Worm (Caenorhabditis elegans) whole organism, dauer: ENCODE measurements around the gene Y43F8C.6.

Experiments
- unc-62 ChIP-seq: sonication (generic microtip); optimal IDR thresholded peaks from 2 replicates; lab custom pipeline; 2017; ENCODE audit warnings: missing biosample characterization, missing genetic modification reagents, missing genetic modification characterization

The Y43F8C.6 gene

DNA sequence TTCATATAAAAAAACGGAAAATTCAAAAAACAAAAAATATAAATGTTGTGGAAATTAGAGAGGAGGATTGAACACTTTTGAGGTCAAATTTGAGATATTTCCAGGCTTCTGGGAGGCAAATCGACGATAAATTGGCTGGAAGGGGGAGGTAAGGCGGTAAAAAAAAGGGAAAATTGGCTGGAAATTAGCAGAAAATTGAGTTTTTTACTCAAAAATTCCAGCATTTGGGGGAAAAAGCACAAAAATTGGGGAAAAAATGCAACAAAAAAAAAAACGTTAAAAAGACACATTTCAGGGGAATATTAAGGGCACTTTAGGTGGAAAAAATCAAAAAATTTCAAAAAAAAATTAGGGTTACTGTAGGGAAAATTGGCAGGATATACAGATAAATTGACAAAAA is 6.5 kb downstream of the Y43F8C.6 start:
- TF ChIP-seq unc-62 (GFP tag; lab: Kevin White, UChicago) = no peak

DNA sequence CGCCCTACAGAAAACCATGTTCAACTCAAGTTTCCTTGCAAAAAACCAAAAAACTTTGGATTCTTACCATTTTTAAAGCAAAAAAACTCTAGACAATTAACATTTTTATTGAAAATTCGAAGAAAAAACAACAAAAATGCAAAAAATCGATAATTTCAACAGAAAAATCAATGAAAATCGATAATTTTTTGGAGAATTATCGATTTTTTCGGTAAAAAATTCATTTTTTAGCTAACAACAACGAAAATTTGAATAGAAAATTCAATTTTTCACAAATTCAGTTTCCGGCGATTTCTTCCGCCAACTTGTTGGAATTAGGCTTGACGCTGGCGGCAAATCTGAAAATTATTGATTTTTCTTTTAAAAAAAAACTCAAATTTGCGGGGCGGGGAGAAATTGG is 7.8 kb downstream of the Y43F8C.6 start:
- no peak for TF ChIP-seq unc-62 (GFP tag; lab: Kevin White, UChicago)

DNA sequence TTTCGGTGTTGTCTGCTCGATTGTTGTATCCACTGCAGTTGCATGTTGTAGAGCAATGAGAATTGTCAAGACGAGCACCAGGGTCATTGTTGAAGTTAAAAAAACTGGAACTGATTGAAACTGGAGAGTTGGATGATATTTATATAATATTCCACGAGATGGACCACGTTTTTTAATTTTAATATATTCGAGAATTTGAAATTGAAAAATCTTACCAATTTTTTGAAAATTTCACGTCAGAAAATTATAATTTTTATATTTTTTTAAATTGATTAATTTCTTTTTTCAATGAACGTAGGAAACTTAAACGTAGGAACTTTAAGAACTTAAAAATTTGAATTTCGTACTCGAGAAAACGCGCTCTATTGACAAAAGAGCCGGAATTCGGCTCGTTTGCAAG is 8.2 kb downstream of the Y43F8C.6 start, which contains the start of gene Y43F8C.5:
Gene Y43F8C.5 (minus strand): TSS at position 101 of the 400 bp plus-strand sequence.
- no peak for TF ChIP-seq unc-62 (GFP tag; lab: Kevin White, UChicago)

DNA sequence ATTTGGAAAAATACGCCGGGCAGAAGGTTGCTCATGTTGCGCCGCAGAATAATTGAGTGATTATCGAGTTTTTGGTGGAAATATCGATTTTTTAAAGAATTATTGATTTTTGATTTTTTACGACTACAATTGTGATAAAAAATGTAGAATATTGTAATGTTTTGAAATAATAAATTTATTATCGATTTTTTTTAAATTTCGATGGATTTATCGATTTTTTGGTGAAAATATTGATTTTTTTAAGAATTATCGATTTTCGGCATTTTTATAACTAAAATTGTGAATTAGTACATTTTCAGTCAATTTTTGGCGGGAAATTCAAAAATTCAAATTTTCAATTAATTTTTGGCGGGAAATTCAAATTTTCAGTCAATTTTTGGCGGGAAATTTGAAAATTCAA is 10.1 kb downstream of the Y43F8C.6 start:
- TF ChIP-seq unc-62 (GFP tag; lab: Kevin White, UChicago) = no peak

DNA sequence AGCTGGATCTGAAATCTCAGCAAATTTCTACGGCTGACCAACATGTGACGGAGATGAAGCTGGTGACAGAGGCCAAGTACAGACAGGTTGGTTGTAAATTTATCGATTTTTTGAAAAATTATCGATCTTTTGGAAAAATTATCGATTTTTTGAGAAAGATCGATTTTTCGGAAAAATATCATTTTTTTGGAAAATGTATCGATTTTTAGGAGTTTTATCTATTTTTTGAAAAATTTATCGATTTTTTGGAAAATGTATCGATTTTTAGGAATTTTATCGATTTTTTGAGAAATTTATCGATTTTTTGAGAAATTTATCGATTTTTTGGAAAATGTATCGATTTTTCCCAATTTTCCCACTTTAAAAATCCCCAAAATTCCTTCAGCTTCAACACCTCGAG is 10.7 kb downstream of the Y43F8C.6 start:
- no peak for TF ChIP-seq unc-62 (GFP tag; lab: Kevin White, UChicago)

DNA sequence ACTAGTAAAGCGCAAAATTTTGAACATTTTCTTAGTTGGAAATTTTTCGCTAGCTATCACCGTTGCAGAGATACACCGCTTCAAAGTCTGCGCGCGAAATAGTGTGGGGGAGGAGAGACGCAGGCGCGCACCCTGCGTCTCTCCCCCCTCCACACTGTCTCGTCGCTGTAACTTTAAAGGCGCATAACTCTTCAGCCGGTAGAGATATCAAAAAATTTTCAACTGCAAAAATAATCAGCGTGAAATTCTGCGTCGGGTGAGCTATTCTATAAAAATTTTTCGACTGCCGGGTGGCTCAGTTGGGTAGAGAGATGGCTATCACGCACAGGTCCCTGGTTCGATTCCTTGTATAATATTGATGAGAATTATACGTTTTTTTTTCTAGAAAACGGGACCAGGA is 11.2 kb downstream of the Y43F8C.6 start:
- TF ChIP-seq unc-62 (GFP tag; lab: Kevin White, UChicago) = no peak

DNA sequence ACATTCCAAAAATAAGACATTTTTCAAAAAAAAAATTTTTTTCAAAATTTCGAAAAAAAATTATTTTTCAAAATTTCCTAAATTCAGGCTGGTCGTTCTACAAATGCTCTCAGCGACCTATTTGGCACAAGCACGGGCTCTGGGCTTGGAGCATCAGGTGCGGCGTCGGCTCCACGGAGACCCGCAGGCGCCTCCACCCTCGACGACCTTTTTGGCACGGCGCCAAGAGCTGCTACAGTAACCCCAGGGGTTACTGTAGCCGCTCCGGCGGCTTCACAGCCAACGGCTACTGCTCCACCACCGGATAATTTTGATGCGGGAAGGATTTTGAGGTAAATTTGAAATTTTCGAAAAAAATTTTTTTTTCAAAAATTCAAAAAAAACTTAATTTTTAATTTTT is 15.0 kb downstream of the Y43F8C.6 start:
- no peak for TF ChIP-seq unc-62 (GFP tag; lab: Kevin White, UChicago)

DNA sequence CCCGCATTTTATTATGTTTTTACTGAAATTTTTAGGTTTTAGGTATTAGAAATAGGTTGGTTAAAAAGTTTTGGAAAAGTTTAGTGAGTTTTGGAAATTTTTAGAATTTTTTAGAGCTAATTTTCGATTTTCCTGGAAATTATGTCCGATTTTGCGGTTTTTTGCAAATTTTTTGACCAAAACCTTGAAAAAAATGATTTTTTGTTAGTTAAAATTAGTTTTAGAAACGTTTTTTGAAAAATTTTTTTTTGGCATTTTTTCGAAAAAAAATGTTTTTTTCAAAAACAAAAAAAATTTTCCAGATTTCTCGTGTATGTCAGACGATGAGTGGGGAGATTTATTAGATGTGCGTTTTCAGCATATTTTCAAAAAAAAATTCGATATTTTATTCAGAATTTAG is 16.0 kb downstream of the Y43F8C.6 start, which contains the start of gene dyf-19:
Gene dyf-19 (plus strand): TSS at position 301 of the 400 bp plus-strand sequence.
- TF ChIP-seq unc-62 (GFP tag; lab: Kevin White, UChicago) = no peak

DNA sequence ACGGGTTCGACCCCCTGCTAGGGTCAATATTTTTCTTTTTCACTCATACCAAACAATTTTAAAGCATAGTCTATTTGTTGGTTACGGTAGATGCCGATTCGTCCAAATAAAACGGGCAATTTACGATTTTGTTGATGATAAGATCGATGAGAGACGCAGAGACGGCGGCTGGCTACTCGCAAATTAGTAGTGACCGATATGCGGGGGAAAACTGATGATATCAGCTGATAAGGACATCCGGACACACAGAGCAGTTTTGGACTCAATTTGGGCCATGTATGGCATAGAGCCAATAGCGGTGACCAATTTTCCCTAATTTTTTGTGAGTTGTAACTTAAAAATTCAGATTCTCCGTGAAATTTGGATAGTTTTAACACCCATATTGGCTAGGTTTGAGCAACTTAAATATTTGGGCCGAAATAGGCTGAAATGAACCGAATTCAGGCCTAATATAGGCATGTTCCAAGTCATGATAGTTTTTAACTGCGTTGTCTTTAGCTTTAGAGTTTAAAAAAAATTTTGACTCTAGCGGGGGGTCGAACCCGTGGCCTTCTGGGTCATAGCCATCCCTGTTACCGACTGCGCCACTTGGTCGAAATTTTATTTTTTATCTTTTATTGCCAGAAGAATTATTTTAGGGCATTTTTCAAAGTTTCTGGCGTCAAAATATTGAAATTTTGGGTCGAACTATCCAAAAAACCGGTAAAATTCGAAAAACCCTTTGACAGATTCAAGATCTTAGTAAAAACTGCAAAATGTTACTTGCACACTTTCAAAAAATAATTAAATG is 17.0 kb downstream of the Y43F8C.6 start:
- no peak for TF ChIP-seq unc-62 (GFP tag; lab: Kevin White, UChicago)

DNA sequence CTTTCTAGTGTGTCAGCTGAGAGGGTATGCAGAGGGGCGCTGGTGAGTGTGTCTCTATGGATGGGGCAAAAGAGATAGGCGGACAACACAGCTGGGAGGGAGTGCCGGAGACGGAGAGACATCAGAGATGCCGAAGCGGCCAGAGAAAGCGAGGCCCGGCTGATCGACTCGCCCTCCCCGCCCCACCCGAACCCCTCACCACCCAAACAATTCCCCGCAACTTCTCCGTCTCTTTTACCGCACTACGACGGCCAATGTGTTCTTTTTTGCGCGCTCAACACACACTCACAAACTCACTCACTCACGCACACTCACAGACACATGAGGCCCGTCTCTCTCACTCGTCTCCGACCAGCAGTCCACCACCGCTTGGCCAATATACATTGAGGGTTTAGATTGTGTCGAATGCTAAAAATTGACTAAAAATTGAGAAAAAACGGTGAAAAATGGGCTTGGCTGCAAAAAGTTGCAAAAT is 18.2 kb downstream of the Y43F8C.6 start, which contains the start of gene Y43F8C.3:
Gene Y43F8C.3 (minus strand): TSS at position 187 of the 475 bp plus-strand sequence.
- no peak for TF ChIP-seq unc-62 (GFP tag; lab: Kevin White, UChicago)

DNA sequence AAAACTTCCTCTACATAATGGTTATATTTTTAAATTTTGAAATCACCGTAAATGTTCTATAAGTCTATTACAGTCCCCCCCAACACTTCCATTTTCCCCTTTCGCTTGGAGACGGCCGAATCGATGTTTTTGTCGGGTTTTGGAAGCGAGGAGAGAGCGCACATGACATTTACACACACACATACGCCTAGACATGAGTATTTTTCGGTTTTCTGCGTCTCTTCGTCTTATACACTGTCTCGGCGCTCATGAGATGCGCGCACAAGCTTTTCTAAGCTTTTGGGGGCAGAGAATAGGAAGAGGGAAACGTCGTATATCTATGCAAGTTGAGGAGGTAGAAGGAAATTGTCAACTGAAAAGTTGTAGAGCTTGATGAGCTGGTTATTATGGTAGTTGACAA is 20.6 kb downstream of the Y43F8C.6 start:
- no peak for TF ChIP-seq unc-62 (GFP tag; lab: Kevin White, UChicago)

DNA sequence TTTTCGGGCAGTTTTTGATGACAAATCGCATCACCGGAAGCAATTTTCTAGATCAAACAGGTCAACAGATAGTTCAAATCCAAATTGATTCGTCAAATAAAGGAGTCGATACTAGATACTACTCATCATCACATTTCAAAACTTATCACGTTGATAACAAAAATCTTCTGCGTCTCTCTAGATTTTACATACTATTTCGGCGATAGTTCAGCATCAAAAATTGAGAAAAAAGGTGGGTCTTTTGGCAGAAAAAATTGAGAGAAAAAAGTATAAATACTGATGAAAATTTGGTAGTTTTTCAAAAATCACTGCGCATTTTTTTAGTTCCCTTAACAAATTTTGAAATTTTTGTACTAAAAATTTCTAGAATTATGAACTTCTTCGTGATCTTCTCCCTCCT is 27.5 kb downstream of the Y43F8C.6 start, which contains the start of gene nlp-26:
Gene nlp-26 (plus strand): TSS at position 301 of the 400 bp plus-strand sequence.
- TF ChIP-seq unc-62 (GFP tag; lab: Kevin White, UChicago) = no peak

DNA sequence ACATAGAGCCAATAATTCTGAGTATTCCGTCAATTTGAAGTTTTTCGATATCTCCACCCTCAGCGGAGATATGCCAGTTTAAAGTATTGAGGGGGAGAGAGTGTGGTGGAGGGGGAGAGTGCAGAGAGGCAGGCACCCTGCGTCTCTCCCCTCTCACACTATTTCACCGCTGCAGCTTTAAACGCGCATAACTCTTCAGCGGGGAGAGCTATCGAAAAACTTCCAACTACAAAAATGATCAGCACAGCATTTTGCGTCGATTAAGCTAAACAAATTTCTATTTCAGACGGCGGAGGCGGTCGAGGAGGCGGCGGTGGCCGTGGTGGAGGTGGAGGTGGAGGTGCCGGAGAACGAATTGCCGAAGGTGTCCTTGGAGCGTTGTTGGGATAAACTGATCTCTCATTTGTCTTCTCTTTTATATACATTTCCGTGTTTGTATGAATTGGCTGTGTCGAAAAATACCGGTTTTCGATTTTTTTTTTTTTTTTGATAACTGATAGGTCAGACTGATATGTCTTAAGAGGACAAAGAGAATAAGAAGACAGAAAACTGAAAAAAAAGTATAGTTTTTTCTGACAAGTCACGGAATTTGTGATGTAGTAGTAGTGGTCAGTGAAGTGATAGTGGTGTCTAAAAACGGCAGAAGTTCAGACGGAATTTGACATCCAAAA is 28.9 kb downstream of the Y43F8C.6 start:
- TF ChIP-seq unc-62 (GFP tag; lab: Kevin White, UChicago) = no peak

DNA sequence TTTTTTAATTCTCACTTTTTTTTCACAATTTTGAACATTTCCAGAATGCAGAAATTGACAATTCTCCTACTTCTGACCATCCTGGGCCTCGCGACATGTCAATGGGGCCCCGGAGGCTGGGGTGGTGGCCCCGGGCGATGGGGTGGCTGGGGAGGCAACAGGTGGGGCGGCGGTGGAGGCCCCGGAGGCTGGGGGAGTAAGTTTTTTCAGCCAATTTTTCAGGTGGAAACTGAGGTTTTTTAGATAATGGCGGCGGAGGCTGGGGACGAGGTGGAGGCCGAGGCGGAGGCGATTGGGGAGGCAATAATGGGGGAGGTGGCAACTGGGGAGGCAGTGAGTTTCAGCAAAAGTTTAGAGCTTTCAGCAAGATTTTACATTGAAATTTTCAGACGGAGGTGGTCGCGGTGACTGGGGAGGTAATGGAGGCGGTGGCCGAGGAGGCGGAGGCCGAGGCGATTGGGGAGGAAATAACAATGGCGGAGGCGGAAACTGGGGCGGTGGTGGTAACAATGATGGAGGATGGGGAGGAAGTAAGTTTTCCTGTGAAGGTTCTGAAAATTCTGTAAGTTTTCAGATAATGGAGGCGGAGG is 30.5 kb downstream of the Y43F8C.6 start:
- TF ChIP-seq unc-62 (GFP tag; lab: Kevin White, UChicago) = no peak

DNA sequence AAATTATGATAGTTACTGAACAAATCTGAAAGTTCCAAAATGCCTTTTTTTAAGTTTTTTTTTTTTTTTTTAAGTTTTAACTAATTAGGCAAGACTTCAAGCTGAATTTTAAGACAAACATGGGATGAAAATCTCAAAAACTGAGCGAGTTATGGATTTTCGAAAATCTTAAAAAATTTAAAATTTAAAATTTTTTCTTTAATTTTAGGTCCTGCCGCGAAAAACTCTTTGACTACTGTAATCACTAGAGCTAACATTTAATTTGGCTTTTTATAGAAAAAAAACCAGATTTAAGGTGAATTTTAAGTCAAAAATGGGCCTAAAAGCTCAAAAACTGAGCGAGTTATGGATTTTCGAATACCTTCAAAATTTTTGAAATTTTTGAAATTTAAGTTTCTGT is 31.5 kb downstream of the Y43F8C.6 start, which contains the start of gene grsp-1:
Gene grsp-1 (plus strand): TSS at position 301 of the 400 bp plus-strand sequence.
- TF ChIP-seq unc-62 (GFP tag; lab: Kevin White, UChicago) = no peak

DNA sequence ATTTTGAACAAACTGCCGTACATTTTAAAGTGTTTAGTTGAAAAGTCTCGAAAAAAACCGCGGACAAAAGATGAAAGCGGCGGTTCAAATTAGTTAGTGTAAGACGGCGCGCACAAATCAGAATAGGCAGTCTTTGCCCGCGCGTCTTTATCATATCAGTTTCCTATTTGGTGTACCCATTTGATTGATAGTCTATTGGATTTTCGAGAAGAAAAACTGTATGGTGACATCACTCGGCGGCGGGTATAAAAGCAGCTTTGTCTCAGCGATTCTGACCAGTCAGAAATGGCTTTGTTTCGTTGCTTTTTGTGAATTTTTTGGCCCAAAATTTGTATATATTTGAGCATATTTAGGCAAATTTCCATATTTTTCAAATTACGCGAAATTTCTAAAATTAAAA is 32.0 kb downstream of the Y43F8C.6 start:
- no peak for TF ChIP-seq unc-62 (GFP tag; lab: Kevin White, UChicago)
